Worm (Caenorhabditis elegans) whole organism, late embryonic: ENCODE results near the gene Y37E11AM.3.

ENCODE experiments used
- F13H6.1 ChIP-seq: sonication (generic microtip); optimal IDR thresholded peaks from 2 replicates; lab custom pipeline; 2016; ENCODE audit warnings: missing genetic modification characterization, missing compliant biosample characterization
- ama-1 ChIP-seq: fragments of 150-350 bp; optimal IDR thresholded peaks from 2 replicates; lab custom pipeline; 2014
- ceh-45 ChIP-seq: fragments of 200-800 bp; sonication (Bioruptor generic); IDR thresholded peaks from 2 replicates; pipeline ENCODE4 v1.3.6; 2022; ENCODE audit warnings: missing genetic modification reagents, missing genetic modification characterization, missing compliant biosample characterization
- ceh-48 ChIP-seq: sonication (generic microtip); optimal IDR thresholded peaks from 2 replicates; lab custom pipeline; 2016; ENCODE audit warnings: missing genetic modification characterization, inconsistent platforms, missing compliant biosample characterization
- elt-2 ChIP-seq: sonication (generic microtip); optimal IDR thresholded peaks from 2 replicates; lab custom pipeline; 2016; ENCODE audit warnings: missing genetic modification reagents, missing genetic modification characterization, missing compliant biosample characterization
- fkh-10 ChIP-seq: fragments of 150-350 bp; optimal IDR thresholded peaks from 2 replicates; lab custom pipeline; 2014; ENCODE audit warnings: missing biosample characterization, missing genetic modification reagents, missing genetic modification characterization
- nfya-1 ChIP-seq: sonication (generic microtip); optimal IDR thresholded peaks from 2 replicates; lab custom pipeline; 2017; ENCODE audit warnings: missing genetic modification characterization, mild to moderate bottlenecking, missing compliant biosample characterization, antibody characterized with exemption, moderate library complexity
- nhr-11 ChIP-seq: fragments of 150-350 bp; optimal IDR thresholded peaks from 2 replicates; lab custom pipeline; 2014; ENCODE audit warnings: missing biosample characterization, missing genetic modification characterization
- pqm-1 ChIP-seq: sonication (generic microtip); optimal IDR thresholded peaks from 2 replicates; lab custom pipeline; 2016; ENCODE audit warnings: missing genetic modification characterization, missing compliant biosample characterization
- sox-2 ChIP-seq: fragments of 200-800 bp; sonication (Bioruptor generic); IDR thresholded peaks from 2 replicates; pipeline ENCODE4 v1.3.6; 2022; ENCODE audit warnings: missing genetic modification reagents, missing genetic modification characterization, missing compliant biosample characterization
- syd-9 ChIP-seq: sonication (generic microtip); optimal IDR thresholded peaks from 2 replicates; lab custom pipeline; 2016; ENCODE audit warnings: mild to moderate bottlenecking, missing genetic modification characterization, moderate library complexity, missing compliant biosample characterization
- unc-86 ChIP-seq: sonication (generic microtip); optimal IDR thresholded peaks from 2 replicates; lab custom pipeline; 2016; ENCODE audit warnings: missing genetic modification characterization, missing compliant biosample characterization
- ztf-16 ChIP-seq: sonication (generic microtip); optimal IDR thresholded peaks from 2 replicates; lab custom pipeline; 2017; ENCODE audit warnings: missing genetic modification characterization, missing compliant biosample characterization

DNA sequence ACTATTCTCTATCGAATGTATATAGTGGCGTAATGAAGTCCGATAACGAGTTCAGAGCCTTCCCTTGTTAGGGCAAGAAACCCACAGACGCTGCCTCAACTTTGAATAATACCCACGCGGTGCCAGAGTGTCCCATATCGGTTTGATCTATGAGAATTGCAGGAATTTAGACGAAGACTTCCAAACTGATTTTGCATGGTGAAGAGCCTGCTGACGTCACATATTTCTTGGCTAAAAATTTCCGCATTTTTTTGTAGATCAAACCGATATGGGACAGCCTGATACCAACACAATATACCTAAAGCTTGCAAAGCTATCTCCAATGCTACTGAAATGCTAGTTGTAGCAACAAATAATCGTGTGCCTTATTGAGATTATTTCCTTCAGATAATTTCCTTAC, 22.9 kb upstream of the Y37E11AM.3 start:
- TF ChIP-seq F13H6.1 (tag; lab: Kevin White, UChicago) (no peak), syd-9 (tag; lab: Kevin White, UChicago) (no peak), ama-1 (lab: Kevin White, UChicago) (no peak), sox-2 (GFP tag; lab: Robert Waterston, UW) (no peak), pqm-1 (tag; lab: Kevin White, UChicago) (no peak), ceh-48 (tag; lab: Kevin White, UChicago) (no peak), unc-86 (no peak), elt-2 (no peak), ceh-45 (GFP tag; lab: Robert Waterston, UW) (no peak), fkh-10 (GFP tag; lab: Kevin White, UChicago) (no peak), nfya-1 (tag; lab: Kevin White, UChicago) (no peak), ztf-16 (tag; lab: Kevin White, UChicago) (no peak), nhr-11 (tag; lab: Kevin White, UChicago) (no peak)
